Worm (Caenorhabditis elegans): ENCODE measurements around the gene Y16B4A.2.

- TF ChIP-seq blmp-1 (tag; optimal IDR thresholded peaks at IDR 0.05) (no peak), nhr-237 (tag; optimal IDR thresholded peaks at IDR 0.05) (no peak), mab-5 (tag; optimal IDR thresholded peaks at IDR 0.05) (no peak), unc-39 (tag; optimal IDR thresholded peaks at IDR 0.05) (no peak), elt-3 (tag; optimal IDR thresholded peaks at IDR 0.05) (no peak), pha-4 (tag; optimal IDR thresholded peaks at IDR 0.05) (no peak), cnd-1 (tag; optimal IDR thresholded peaks at IDR 0.05) (no peak), elt-1 (tag; optimal IDR thresholded peaks at IDR 0.05; ENCODE audit: borderline replicate concordance, insufficient read depth) (no peak), ces-1 (GFP tag; optimal IDR thresholded peaks at IDR 0.05) (no peak), ceh-43 (GFP tag; optimal IDR thresholded peaks at IDR 0.05) (no peak), snpc-4 (tag; optimal IDR thresholded peaks at IDR 0.05) (no peak), sptf-1 (tag; optimal IDR thresholded peaks at IDR 0.05) (no peak), nhr-76 (tag; optimal IDR thresholded peaks at IDR 0.05) (no peak), ztf-11 (tag; optimal IDR thresholded peaks at IDR 0.05) (no peak)
These were observed 25.8 kb upstream of the Y16B4A.2 start for ce11 chrX:14797405-14797804.
